Fruit fly (Drosophila melanogaster) whole organism, wandering third instar larva: Measurements from ENCODE around the gene sl.

Experiments
- Dif ChIP-seq: fragments of 200-275, 200-300 bp; sonication (Bioruptor generic); optimal IDR thresholded peaks from 2 replicates; lab custom pipeline; 2018; ENCODE audit warnings: missing biosample characterization, missing genetic modification characterization; ENCODE audit not compliant: partially characterized antibody
- Hnf4 ChIP-seq: fragments of 200-800 bp; sonication (Bioruptor generic); optimal IDR thresholded peaks from 2 replicates; lab custom pipeline; 2016; ENCODE audit warnings: missing biosample characterization, mild to moderate bottlenecking, missing genetic modification characterization
- Hr78 ChIP-seq: fragments of >200 bp; optimal IDR thresholded peaks from 2 replicates; lab custom pipeline; 2017; ENCODE audit warnings: missing biosample characterization, missing genetic modification characterization
- br ChIP-seq: fragments of 200-800 bp; sonication (Bioruptor generic); optimal IDR thresholded peaks from 2 replicates; lab custom pipeline; 2016; ENCODE audit warnings: missing biosample characterization, missing genetic modification characterization
- dmrt93B ChIP-seq: fragments of 200-800 bp; sonication (Bioruptor generic); optimal IDR thresholded peaks from 2 replicates; lab custom pipeline; 2018; ENCODE audit warnings: missing biosample characterization, mild to moderate bottlenecking, missing genetic modification characterization
- h ChIP-seq: fragments of 200-800 bp; sonication (Bioruptor generic); optimal IDR thresholded peaks from 3 replicates; lab custom pipeline; 2016; ENCODE audit warnings: missing biosample characterization, mild to moderate bottlenecking, missing genetic modification characterization
- jim ChIP-seq: fragments of 175-275, 200-325 bp; sonication (Bioruptor generic); optimal IDR thresholded peaks from 2 replicates; lab custom pipeline; 2016; ENCODE audit warnings: missing biosample characterization, mild to moderate bottlenecking, missing genetic modification characterization
- pan ChIP-seq: fragments of >200 bp; optimal IDR thresholded peaks from 2 replicates; lab custom pipeline; 2017
- psq ChIP-seq: fragments of 200-800 bp; sonication (Bioruptor generic); optimal IDR thresholded peaks from 3 replicates; lab custom pipeline; 2017; ENCODE audit warnings: missing biosample characterization, mild to moderate bottlenecking, missing genetic modification characterization, moderate library complexity
- sage ChIP-seq: fragments of 200-800 bp; sonication (Bioruptor generic); optimal IDR thresholded peaks from 2 replicates; lab custom pipeline; 2016; ENCODE audit warnings: missing biosample characterization, mild to moderate bottlenecking, missing genetic modification characterization

DNA sequence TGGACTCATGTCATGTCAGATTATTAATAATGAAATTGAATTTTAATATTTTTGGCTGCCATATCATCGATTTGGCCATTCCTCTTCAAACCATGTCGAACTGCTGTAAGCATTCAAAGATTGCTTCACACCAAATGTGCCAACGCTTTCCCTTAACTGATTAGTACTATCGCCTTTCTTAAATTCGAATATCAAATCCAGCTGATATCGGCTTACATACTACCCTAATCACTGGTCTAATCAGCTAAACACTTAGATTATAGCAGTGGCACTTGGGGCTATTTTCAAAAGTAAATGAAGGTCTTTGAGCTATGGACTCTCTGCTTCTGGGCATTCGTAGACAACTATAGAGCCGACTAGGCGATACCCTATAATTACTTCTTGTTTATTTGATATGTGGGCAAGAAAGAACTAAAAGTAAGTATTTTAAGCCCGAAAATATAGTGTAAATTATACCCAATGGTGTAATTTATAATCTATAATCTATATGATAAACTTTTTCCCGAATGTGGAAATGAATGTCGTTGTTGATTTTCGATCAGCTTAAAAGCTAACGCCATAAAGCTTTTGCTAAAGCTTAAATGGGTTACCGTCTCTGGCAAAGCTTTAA lies 53.8 kb downstream of the sl start:
- TF ChIP-seq sage (GFP tag; lab: Kevin White, UChicago) (no peak), pan (lab: Kevin White, UChicago) (no peak), h (GFP tag; lab: Kevin White, UChicago) (peak; percentile 82), Dif (no peak), Hr78 (GFP tag; lab: Kevin White, UChicago) (no peak), jim (GFP tag; lab: Kevin White, UChicago) (no peak), br (peak; percentile 56), Hnf4 (no peak), dmrt93B (GFP tag; lab: Kevin White, UChicago) (no peak), psq (peak; percentile 44)
